Fruit fly (Drosophila melanogaster): Measurements from ENCODE around the gene CG42680.

The CG42680 gene

DNA sequence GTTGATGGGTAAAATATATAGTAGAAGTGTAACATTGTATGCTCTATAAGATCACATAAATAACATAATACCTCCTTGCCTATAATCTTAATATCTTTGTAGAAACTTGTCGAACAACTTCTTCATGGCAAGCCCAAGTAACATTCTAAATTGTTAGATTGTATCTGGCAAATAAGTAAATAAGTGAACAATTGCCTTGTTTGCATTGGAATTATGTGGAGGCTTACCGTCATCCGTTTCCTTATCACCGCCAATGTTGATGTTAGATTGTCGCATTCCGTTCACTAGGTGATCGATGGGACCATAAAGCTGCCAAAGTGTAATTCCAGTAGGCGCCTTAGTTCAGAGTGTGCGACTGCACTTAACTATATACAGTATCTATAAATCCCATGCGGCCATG is 31.2 kb downstream of the CG42680 start (continued):
- TF ChIP-seq CG4617 (GFP tag; optimal IDR thresholded peaks at IDR 0.05; ENCODE audit: borderline replicate concordance) (peak; percentile 36), CG6683 (GFP tag; optimal IDR thresholded peaks at IDR 0.05) (peak; percentile 57), CG32772 (GFP tag; IDR thresholded peaks at IDR 0.05) (0 out of 2 replicates have a peak, but pooled peaks have one; percentile 28), p53 (GFP tag; optimal IDR thresholded peaks at IDR 0.05) (peak; percentile 57), kni (GFP tag; optimal IDR thresholded peaks at IDR 0.05) (peak; percentile 90), maf-S (GFP tag; optimal IDR thresholded peaks at IDR 0.05) (peak; percentile 73), CG12659 (GFP tag; optimal IDR thresholded peaks at IDR 0.05) (peak; percentile 77), CG31224 (GFP tag; IDR thresholded peaks at IDR 0.05) (no peak), Max (GFP tag; optimal IDR thresholded peaks at IDR 0.05) (peak; percentile 91), GATAe (GFP tag; conservative IDR thresholded peaks at IDR 0.05) (no peak), CG3407 (GFP tag; optimal IDR thresholded peaks at IDR 0.05) (peak; percentile 97), Side (GFP tag; optimal IDR thresholded peaks at IDR 0.05) (peak; percentile 90), bsh (GFP tag; optimal IDR thresholded peaks at IDR 0.05) (peak in 1 of 2 experiments; percentile 94), gce (GFP tag; IDR thresholded peaks at IDR 0.05) (peak; percentile 58; the same call in 1 of the 3 replicates), Lhr (GFP tag; optimal IDR thresholded peaks at IDR 0.05) (peak; percentile 90), bcd (GFP tag; optimal IDR thresholded peaks at IDR 0.05) (peak; percentile 63), CG18764 (GFP tag; optimal IDR thresholded peaks at IDR 0.05) (peak; percentile 82), sens (GFP tag) (peak; percentile 99), Myb (GFP tag; optimal IDR thresholded peaks at IDR 0.05) (peak; percentile 35), CG9797 (GFP tag; optimal IDR thresholded peaks at IDR 0.05) (peak; percentile 18), bab2 (GFP tag; optimal IDR thresholded peaks at IDR 0.05) (peak; percentile 86), Mes4 (GFP tag; optimal IDR thresholded peaks at IDR 0.05) (peak; percentile 91), CG2678 (tag; optimal IDR thresholded peaks at IDR 0.05) (peak; percentile 80), CG18599 (GFP tag; optimal IDR thresholded peaks at IDR 0.05) (peak; percentile 85), Hr51 (GFP tag; optimal IDR thresholded peaks at IDR 0.05) (peak; percentile 18 to 90), cas (GFP tag; IDR thresholded peaks at IDR 0.05) (no peak), mirr (GFP tag; optimal IDR thresholded peaks at IDR 0.05) (peak; percentile 36), tio (GFP tag; optimal IDR thresholded peaks at IDR 0.05) (peak; percentile 65), grau (tag; optimal IDR thresholded peaks at IDR 0.05) (peak; percentile 48), CG8290 (GFP tag; optimal IDR thresholded peaks at IDR 0.05) (peak; percentile 94), CG8290 (tag; optimal IDR thresholded peaks at IDR 0.05) (peak; percentile 77 to 95), CG31388 (GFP tag; optimal IDR thresholded peaks at IDR 0.05) (peak; percentile 71), dimm (GFP tag; IDR thresholded peaks at IDR 0.05) (peak; percentile 23; the same call in 1 of the 2 replicates), CG15011 (GFP tag; optimal IDR thresholded peaks at IDR 0.05) (peak; percentile 57), CG1792 (GFP tag; optimal IDR thresholded peaks at IDR 0.05) (peak; percentile 92), Meics (GFP tag; optimal IDR thresholded peaks at IDR 0.05) (peak; percentile 64), CG18011 (GFP tag; optimal IDR thresholded peaks at IDR 0.05) (no peak), MBD-R2 (GFP tag; IDR thresholded peaks at IDR 0.05) (no peak), lilli (GFP tag; optimal IDR thresholded peaks at IDR 0.05) (peak; percentile 68), CG1603 (tag; optimal IDR thresholded peaks at IDR 0.05) (peak; percentile 90), CG34376 (GFP tag; optimal IDR thresholded peaks at IDR 0.05) (no peak), CG12219 (GFP tag; optimal IDR thresholded peaks at IDR 0.05) (peak; percentile 81), B-H1 (GFP tag; IDR thresholded peaks at IDR 0.05) (peak; percentile 31; the same call in 1 of the 3 replicates), CoRest (tag; optimal IDR thresholded peaks at IDR 0.05) (peak; percentile 71), dmrt99B (tag; optimal IDR thresholded peaks at IDR 0.05) (peak; percentile 58), HLH54F (GFP tag; optimal IDR thresholded peaks at IDR 0.05) (peak; percentile 8), CG17912 (GFP tag; optimal IDR thresholded peaks at IDR 0.05) (peak; percentile 25), Sry-δ (GFP tag; optimal IDR thresholded peaks at IDR 0.05) (peak; percentile 61), CG12299 (tag; optimal IDR thresholded peaks at IDR 0.05) (peak; percentile 80), HHEX (GFP tag; optimal IDR thresholded peaks at IDR 0.05) (peak; percentile 72)
